Worm (Caenorhabditis elegans): Measurements from ENCODE around the gene arrd-9.

DNA sequence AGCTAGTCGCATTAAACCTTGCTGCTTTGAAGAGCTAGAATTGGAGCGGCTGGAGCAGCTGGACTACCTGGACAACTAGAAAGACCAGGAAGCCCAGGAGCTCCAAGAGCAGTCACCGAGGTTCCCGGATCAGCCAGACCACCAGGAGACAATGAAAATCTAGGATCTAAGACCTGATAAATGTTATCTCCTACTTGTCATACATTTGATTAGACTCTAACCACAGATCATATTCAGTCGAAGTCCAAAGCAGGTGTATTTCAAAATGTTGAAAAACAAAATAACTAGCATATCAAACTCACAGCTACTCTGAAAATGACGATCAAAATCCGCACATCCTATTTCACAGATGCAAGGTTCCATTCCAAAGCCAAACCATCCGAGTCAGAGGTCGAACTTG is 11.2 kb upstream of the arrd-9 start, which contains the start of gene srz-6:
- no peak for TF ChIP-seq cog-1 (tag; optimal IDR thresholded peaks at IDR 0.05)
- no peak for TF ChIP-seq ztf-23 (GFP tag; IDR thresholded peaks at IDR 0.05)
- TF ChIP-seq tab-1 (GFP tag; IDR thresholded peaks at IDR 0.05), result no peak
- no peak for TF ChIP-seq med-1 (GFP tag; optimal IDR thresholded peaks at IDR 0.05; ENCODE audit: insufficient read depth)
- TF ChIP-seq klf-2 (GFP tag; conservative IDR thresholded peaks at IDR 0.05), result no peak
- TF ChIP-seq flt-1 (GFP tag; IDR thresholded peaks at IDR 0.05), result no peak
- no peak for TF ChIP-seq T22C8.4 (GFP tag; IDR thresholded peaks at IDR 0.05)
- no peak for TF ChIP-seq ztf-29 (GFP tag; IDR thresholded peaks at IDR 0.05)
